Worm (Caenorhabditis elegans): ENCODE results near the gene Y75B8A.44.

ce11 chrIII:12159208-12159607 lies 35.1 kb upstream of the Y75B8A.44 start:
- TF ChIP-seq ama-1 (optimal IDR thresholded peaks at IDR 0.05) = no peak
- TF ChIP-seq lin-13 (GFP tag; optimal IDR thresholded peaks at IDR 0.05) = no peak
- no peak for TF ChIP-seq skn-1 (tag; optimal IDR thresholded peaks at IDR 0.05)
- no peak for TF ChIP-seq Y55F3AM.14 (GFP tag; optimal IDR thresholded peaks at IDR 0.05)
- TF ChIP-seq mdl-1 (tag; optimal IDR thresholded peaks at IDR 0.05) = no peak
- no peak for TF ChIP-seq lsy-2 (tag; optimal IDR thresholded peaks at IDR 0.05)
